6 worm cellular contexts compared by ENCODE assay signal in the genomic region with DNA sequence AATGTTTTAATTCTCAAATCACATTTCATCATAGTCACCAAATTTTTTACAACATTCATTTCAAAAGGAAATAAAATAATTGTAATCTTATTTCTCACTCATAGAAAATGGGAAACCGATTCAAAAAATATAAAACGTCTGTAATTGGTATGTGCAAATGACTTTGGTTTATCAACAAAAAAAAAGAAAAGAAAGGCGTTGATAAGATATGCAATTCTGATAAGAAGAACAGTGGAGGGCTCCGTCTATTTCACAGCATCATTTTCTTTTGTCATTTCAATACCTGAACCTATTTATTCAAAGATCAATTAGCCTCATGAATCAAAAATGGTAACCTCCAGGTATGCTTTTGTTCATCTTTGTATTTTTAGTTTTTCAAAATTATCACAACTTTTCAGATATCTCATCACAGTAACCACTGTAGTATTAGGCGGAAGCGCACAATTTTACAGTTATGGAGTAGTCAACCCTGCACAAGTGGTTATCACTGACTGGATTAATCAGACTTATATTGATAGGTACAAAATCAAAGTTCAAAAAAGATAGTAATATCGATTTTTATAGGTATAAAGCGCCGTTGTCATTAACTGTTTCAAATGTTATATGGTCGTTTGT.
TF ChIP-seq lines count a peak whose summit lies in the region.

Gene F53H8.3 (plus strand): TSS at position 275 of the 615 bp plus-strand sequence.

TF ChIP-seq in whole organism, L1 larva, 84 proteins besides CTCF, POLR2A, EP300 and RAD21:
- TF ChIP-seq nhr-12 (tag; optimal IDR thresholded peaks at IDR 0.05; lab: Kevin White, UChicago) = no peak
- no peak for TF ChIP-seq tlp-1 (tag; optimal IDR thresholded peaks at IDR 0.05; lab: Kevin White, UChicago)
- peak; percentile 87 for TF ChIP-seq elt-2 (tag; optimal IDR thresholded peaks at IDR 0.05; lab: Kevin White, UChicago)

TF ChIP-seq in whole organism, L2 larva, 48 proteins besides CTCF, POLR2A, EP300 and RAD21:
- peak; percentile 75 for TF ChIP-seq fos-1 (tag; optimal IDR thresholded peaks at IDR 0.05; lab: Kevin White, UChicago)
- TF ChIP-seq ceh-82 (tag; optimal IDR thresholded peaks at IDR 0.05; lab: Kevin White, UChicago) = no peak
- TF ChIP-seq zag-1 (tag; optimal IDR thresholded peaks at IDR 0.05; lab: Kevin White, UChicago) = no peak

TF ChIP-seq in whole organism, L3 larva, 47 proteins besides CTCF, POLR2A, EP300 and RAD21:
- TF ChIP-seq pha-4 (tag; optimal IDR thresholded peaks at IDR 0.05; lab: Kevin White, UChicago) (peak; percentile 27), fos-1 (tag; optimal IDR thresholded peaks at IDR 0.05; lab: Kevin White, UChicago) (no peak), elt-2 (tag; optimal IDR thresholded peaks at IDR 0.05; lab: Kevin White, UChicago) (peak; percentile 92)
TF ChIP-seq in whole organism, L3 larva: peak in this region for 2.

TF ChIP-seq in whole organism, L4 larva, 104 proteins besides CTCF, POLR2A, EP300 and RAD21 (continues in another document):
- no peak for TF ChIP-seq unc-39 (tag; optimal IDR thresholded peaks at IDR 0.05; lab: Kevin White, UChicago)
- TF ChIP-seq dmd-9 (GFP tag; IDR thresholded peaks at IDR 0.05; lab: Robert Waterston, UW) = no peak
- TF ChIP-seq Y75B8A.6 (GFP tag; IDR thresholded peaks at IDR 0.05; lab: Robert Waterston, UW) = no peak
- no peak for TF ChIP-seq madf-5 (GFP tag; IDR thresholded peaks at IDR 0.05; lab: Robert Waterston, UW)
- TF ChIP-seq nhr-41 (GFP tag; IDR thresholded peaks at IDR 0.05; lab: Robert Waterston, UW) = no peak
- TF ChIP-seq zfp-2 (tag; optimal IDR thresholded peaks at IDR 0.05; lab: Kevin White, UChicago) = no peak
- TF ChIP-seq F10B5.3 (tag; optimal IDR thresholded peaks at IDR 0.05; lab: Kevin White, UChicago) = no peak
- TF ChIP-seq egl-43 (GFP tag; IDR thresholded peaks at IDR 0.05; lab: Robert Waterston, UW) = no peak
- no peak for TF ChIP-seq madf-9 (GFP tag; conservative IDR thresholded peaks at IDR 0.05; lab: Robert Waterston, UW)
- no peak for TF ChIP-seq F26F4.8 (GFP tag; conservative IDR thresholded peaks at IDR 0.05; lab: Robert Waterston, UW)
- TF ChIP-seq nhr-25 (tag; optimal IDR thresholded peaks at IDR 0.05; lab: Kevin White, UChicago; ENCODE audit: borderline replicate concordance, insufficient read depth) = no peak
- no peak for TF ChIP-seq mxl-2 (GFP tag; conservative IDR thresholded peaks at IDR 0.05; lab: Robert Waterston, UW)
- peak; percentile 6; the same call in 1 of the 2 replicates for TF ChIP-seq dmd-6 (GFP tag; IDR thresholded peaks at IDR 0.05; lab: Robert Waterston, UW)
- no peak for TF ChIP-seq duxl-1 (tag; optimal IDR thresholded peaks at IDR 0.05; lab: Kevin White, UChicago; ENCODE audit: poor library complexity)
- TF ChIP-seq sdz-12 (GFP tag; optimal IDR thresholded peaks at IDR 0.05; lab: Kevin White, UChicago) = no peak
- TF ChIP-seq F37D6.2 (tag; optimal IDR thresholded peaks at IDR 0.05; lab: Kevin White, UChicago) = no peak
- TF ChIP-seq arid-1 (GFP tag; conservative IDR thresholded peaks at IDR 0.05; lab: Robert Waterston, UW) = no peak
- TF ChIP-seq mxl-3 (GFP tag; optimal IDR thresholded peaks at IDR 0.05; lab: Kevin White, UChicago) = no peak
- peak; percentile 24 for TF ChIP-seq hlh-11 (tag; optimal IDR thresholded peaks at IDR 0.05; lab: Kevin White, UChicago)
- no peak for TF ChIP-seq lsy-2 (tag; optimal IDR thresholded peaks at IDR 0.05; lab: Kevin White, UChicago)
- no peak for TF ChIP-seq php-3 (GFP tag; IDR thresholded peaks at IDR 0.05; lab: Robert Waterston, UW)
- TF ChIP-seq dve-1 (tag; optimal IDR thresholded peaks at IDR 0.05; lab: Kevin White, UChicago; ENCODE audit: insufficient read depth) = peak; percentile 50
- TF ChIP-seq nhr-28 (tag; optimal IDR thresholded peaks at IDR 0.05; lab: Kevin White, UChicago) = peak; percentile 22
- TF ChIP-seq daf-19 (GFP tag; conservative IDR thresholded peaks at IDR 0.05; lab: Robert Waterston, UW) = no peak
- TF ChIP-seq set-16 (GFP tag; IDR thresholded peaks at IDR 0.05; lab: Robert Waterston, UW) = no peak

TF ChIP-seq in whole organism, late embryonic, 69 proteins besides CTCF, POLR2A, EP300 and RAD21:
- TF ChIP-seq pqm-1 (tag; optimal IDR thresholded peaks at IDR 0.05; lab: Kevin White, UChicago) (no peak), lin-11 (tag; optimal IDR thresholded peaks at IDR 0.05; lab: Kevin White, UChicago) (no peak), elt-2 (tag; optimal IDR thresholded peaks at IDR 0.05; lab: Kevin White, UChicago) (peak; percentile 94), hlh-15 (tag; optimal IDR thresholded peaks at IDR 0.05; lab: Kevin White, UChicago) (no peak), hlh-13 (GFP tag; optimal IDR thresholded peaks at IDR 0.05; lab: Kevin White, UChicago) (no peak)

TF ChIP-seq in whole organism, young adult, 124 proteins besides CTCF, POLR2A, EP300 and RAD21:
- TF ChIP-seq nhr-80 (tag; optimal IDR thresholded peaks at IDR 0.05; lab: Kevin White, UChicago) = peak; percentile 70
- no peak for TF ChIP-seq Y53G8AR.9 (GFP tag; conservative IDR thresholded peaks at IDR 0.05; lab: Robert Waterston, UW)
